Worm (Caenorhabditis elegans) whole organism, L3 larva: Measurements from ENCODE around the gene F09C12.2.
A peak's percentile ranks its signal among the peaks of the same experiment; 100 is the strongest.

Experiments
- R02D3.7 ChIP-seq: fragments of 150-350 bp; optimal IDR thresholded peaks from 2 replicates; lab custom pipeline; 2014; ENCODE audit warnings: missing biosample characterization, missing genetic modification characterization
- ZK546.5 ChIP-seq: sonication (generic microtip); optimal IDR thresholded peaks from 2 replicates; lab custom pipeline; 2017; ENCODE audit warnings: missing biosample characterization, missing genetic modification characterization
- ama-1 ChIP-seq: fragments of 150-350 bp; optimal IDR thresholded peaks from 2 replicates; lab custom pipeline; 2018
- ceh-16 ChIP-seq: sonication (generic microtip); optimal IDR thresholded peaks from 2 replicates; lab custom pipeline; 2017; ENCODE audit warnings: missing biosample characterization, missing genetic modification characterization
- ceh-28 ChIP-seq: fragments of 150-350 bp; optimal IDR thresholded peaks from 2 replicates; lab custom pipeline; 2014; ENCODE audit warnings: missing biosample characterization, missing genetic modification reagents, missing genetic modification characterization
- daf-12 ChIP-seq: fragments of 150-350 bp; optimal IDR thresholded peaks from 2 replicates; lab custom pipeline; 2014; ENCODE audit warnings: missing biosample characterization, missing genetic modification reagents, missing genetic modification characterization
- egl-27 ChIP-seq: sonication (generic microtip); optimal IDR thresholded peaks from 4 replicates; lab custom pipeline; 2017; ENCODE audit warnings: missing biosample characterization, missing genetic modification reagents, missing genetic modification characterization
- egl-5 ChIP-seq: fragments of 150-350 bp; optimal IDR thresholded peaks from 2 replicates; lab custom pipeline; 2017; ENCODE audit warnings: missing biosample characterization, missing genetic modification reagents, missing genetic modification characterization, inconsistent platforms
- elt-1 ChIP-seq: fragments of 150-350 bp; optimal IDR thresholded peaks from 2 replicates; lab custom pipeline; 2014; ENCODE audit warnings: missing biosample characterization, missing genetic modification characterization
- elt-2 ChIP-seq: sonication (generic microtip); optimal IDR thresholded peaks from 2 replicates; lab custom pipeline; 2016; ENCODE audit warnings: missing genetic modification reagents, mild to moderate bottlenecking, missing genetic modification characterization, missing compliant biosample characterization
- elt-3 ChIP-seq, 3 experiments: fragments of 150-350 bp in 1 of 3; sonication (generic microtip) in 2 of 3; optimal IDR thresholded peaks; 2 replicates in 2 of 3; 4 replicates in 1 of 3; lab custom pipeline; 2014 to 2017; ENCODE audit warnings: missing biosample characterization in 3 of 3, missing genetic modification characterization in 3 of 3
- eor-1 ChIP-seq, 2 experiments: fragments of 150-350 bp; optimal IDR thresholded peaks; 2 replicates each; lab custom pipeline; 2014 to 2018; ENCODE audit warnings: missing biosample characterization in 2 of 2, missing genetic modification characterization in 2 of 2
- fkh-10 ChIP-seq: sonication (generic microtip); optimal IDR thresholded peaks from 2 replicates; lab custom pipeline; 2017; ENCODE audit warnings: missing biosample characterization, missing genetic modification reagents, missing genetic modification characterization
- fkh-2 ChIP-seq: fragments of 150-350 bp; optimal IDR thresholded peaks from 2 replicates; lab custom pipeline; 2014; ENCODE audit warnings: missing biosample characterization, missing genetic modification reagents, missing genetic modification characterization
- fos-1 ChIP-seq: fragments of 150-350 bp; optimal IDR thresholded peaks from 2 replicates; lab custom pipeline; 2014; ENCODE audit warnings: missing biosample characterization, missing genetic modification characterization
- hmg-11 ChIP-seq: sonication (generic microtip); optimal IDR thresholded peaks from 2 replicates; lab custom pipeline; 2016; ENCODE audit warnings: missing genetic modification characterization, missing compliant biosample characterization
- jun-1 ChIP-seq: fragments of 150-350 bp; optimal IDR thresholded peaks from 2 replicates; lab custom pipeline; 2014; ENCODE audit warnings: missing biosample characterization, missing genetic modification reagents, missing genetic modification characterization
- lin-15B ChIP-seq: fragments of 150-350 bp; optimal IDR thresholded peaks from 2 replicates; lab custom pipeline; 2014; ENCODE audit warnings: missing biosample characterization, missing genetic modification characterization
- lin-39 ChIP-seq: fragments of 150-350 bp; optimal IDR thresholded peaks from 2 replicates; lab custom pipeline; 2018; ENCODE audit warnings: missing biosample characterization, missing genetic modification reagents, missing genetic modification characterization
- lsy-12 ChIP-seq: sonication (generic microtip); optimal IDR thresholded peaks from 2 replicates; lab custom pipeline; 2016; ENCODE audit warnings: mild to moderate bottlenecking, missing genetic modification characterization, missing compliant biosample characterization
- nfya-1 ChIP-seq: sonication (generic microtip); optimal IDR thresholded peaks from 2 replicates; lab custom pipeline; 2017; ENCODE audit warnings: missing genetic modification characterization, mild to moderate bottlenecking, missing compliant biosample characterization, antibody characterized with exemption, moderate library complexity; ENCODE audit not compliant: insufficient read depth
- nhr-12 ChIP-seq: fragments of 150-350 bp; optimal IDR thresholded peaks from 2 replicates; lab custom pipeline; 2014; ENCODE audit warnings: missing biosample characterization, missing genetic modification characterization
- nhr-23 ChIP-seq: fragments of 150-350 bp; optimal IDR thresholded peaks from 2 replicates; lab custom pipeline; 2014; ENCODE audit warnings: missing biosample characterization, missing genetic modification reagents, missing genetic modification characterization
- nhr-25 ChIP-seq: sonication (generic microtip); optimal IDR thresholded peaks from 2 replicates; lab custom pipeline; 2017; ENCODE audit warnings: missing biosample characterization, missing genetic modification characterization
- nhr-28 ChIP-seq: fragments of 150-350 bp; optimal IDR thresholded peaks from 2 replicates; lab custom pipeline; 2014; ENCODE audit warnings: missing biosample characterization, missing genetic modification characterization
- nhr-43 ChIP-seq: sonication (generic microtip); optimal IDR thresholded peaks from 2 replicates; lab custom pipeline; 2016; ENCODE audit warnings: mild to moderate bottlenecking, missing genetic modification characterization, missing compliant biosample characterization; ENCODE audit not compliant: poor library complexity, severe bottlenecking
- nhr-67 ChIP-seq: fragments of 150-350 bp; optimal IDR thresholded peaks from 2 replicates; lab custom pipeline; 2014; ENCODE audit warnings: missing biosample characterization, missing genetic modification characterization
- nhr-76 ChIP-seq: fragments of 150-350 bp; sonication (generic microtip); optimal IDR thresholded peaks from 5 replicates; lab custom pipeline; 2014; ENCODE audit warnings: missing biosample characterization, missing genetic modification characterization
- nhr-77 ChIP-seq: fragments of 150-350 bp; optimal IDR thresholded peaks from 2 replicates; lab custom pipeline; 2014; ENCODE audit warnings: missing biosample characterization, missing genetic modification characterization
- pha-4 ChIP-seq: fragments of 150-350 bp; optimal IDR thresholded peaks from 2 replicates; lab custom pipeline; 2014; ENCODE audit warnings: missing biosample characterization, missing genetic modification reagents, missing genetic modification characterization
- pqm-1 ChIP-seq: fragments of 150-350 bp; optimal IDR thresholded peaks from 2 replicates; lab custom pipeline; 2017; ENCODE audit warnings: missing biosample characterization, missing genetic modification characterization, inconsistent platforms
- skn-1 ChIP-seq: fragments of 150-350 bp; optimal IDR thresholded peaks from 2 replicates; lab custom pipeline; 2014; ENCODE audit warnings: missing biosample characterization, missing genetic modification characterization
- snpc-4 ChIP-seq: fragments of 150-350 bp; optimal IDR thresholded peaks from 2 replicates; lab custom pipeline; 2014; ENCODE audit warnings: missing biosample characterization, missing genetic modification characterization
- tbx-2 ChIP-seq: sonication (generic microtip); optimal IDR thresholded peaks from 2 replicates; lab custom pipeline; 2016; ENCODE audit warnings: mild to moderate bottlenecking, missing genetic modification characterization, missing compliant biosample characterization
- unc-39 ChIP-seq: sonication (generic microtip); optimal IDR thresholded peaks from 4 replicates; lab custom pipeline; 2017; ENCODE audit warnings: missing biosample characterization, missing genetic modification characterization
- unc-62 ChIP-seq: fragments of 150-350 bp; sonication (generic microtip); optimal IDR thresholded peaks from 4 replicates; lab custom pipeline; 2014; ENCODE audit warnings: missing biosample characterization, missing genetic modification reagents, missing genetic modification characterization
- zag-1 ChIP-seq: fragments of 150-350 bp; optimal IDR thresholded peaks from 2 replicates; lab custom pipeline; 2014; ENCODE audit warnings: missing biosample characterization, missing genetic modification characterization

F09C12.2 gene

ce11 chrII:5109693-5110092, at the start of gene F09C12.2:
TSS of gene F09C12.2 (plus strand) at chrII:5110012.
- TF ChIP-seq jun-1 (tag; lab: Kevin White, UChicago), result peak; percentile 36
- peak; percentile 38 for TF ChIP-seq pqm-1 (tag; lab: Kevin White, UChicago)
- peak; percentile 80 for TF ChIP-seq elt-2 (tag; lab: Kevin White, UChicago)
- TF ChIP-seq pha-4 (tag; lab: Kevin White, UChicago), result peak; percentile 38
- TF ChIP-seq elt-1 (tag; lab: Kevin White, UChicago), result no peak
- no peak for TF ChIP-seq ceh-28 (tag; lab: Kevin White, UChicago)
- no peak for TF ChIP-seq elt-3 (tag; optimal IDR thresholded peaks at IDR 0.05; lab: Kevin White, UChicago)
- no peak for TF ChIP-seq nhr-28 (tag; lab: Kevin White, UChicago)

- TF ChIP-seq nhr-76 (tag; lab: Kevin White, UChicago) (no peak), R02D3.7 (no peak), hmg-11 (tag; lab: Kevin White, UChicago) (no peak), daf-12 (no peak), ceh-16 (tag; lab: Kevin White, UChicago) (no peak), jun-1 (tag; lab: Kevin White, UChicago) (no peak), fkh-10 (GFP tag; lab: Kevin White, UChicago) (no peak), lin-15B (no peak), ceh-28 (tag; lab: Kevin White, UChicago) (no peak), ama-1 (no peak), skn-1 (tag; lab: Kevin White, UChicago) (no peak), nhr-43 (tag; lab: Kevin White, UChicago) (no peak), egl-5 (tag; lab: Kevin White, UChicago) (no peak), lsy-12 (no peak)
Observed at ce11 chrII:5060719-5061118, 49.1 kb upstream of the F09C12.2 start, which contains the start of gene pho-12. TSS of gene pho-12 (minus strand) at chrII:5060819.

ce11 chrII:5061794-5062368, 47.9 kb upstream of the F09C12.2 start, which contains the start of gene smc-5:
TSS of gene smc-5 (plus strand) at chrII:5062125.
- peak; percentile 13 for TF ChIP-seq fkh-10 (GFP tag; lab: Kevin White, UChicago)
- no peak for TF ChIP-seq egl-27
- peak; percentile 80 for TF ChIP-seq nhr-23 (tag; lab: Kevin White, UChicago)
- TF ChIP-seq fkh-2 (tag; lab: Kevin White, UChicago), result no peak
- peak; percentile 74 for TF ChIP-seq egl-5 (tag; lab: Kevin White, UChicago)
- TF ChIP-seq R02D3.7, result peak; percentile 23
- TF ChIP-seq pqm-1 (tag; lab: Kevin White, UChicago), result peak; percentile 36
- no peak for TF ChIP-seq elt-3 (tag; optimal IDR thresholded peaks at IDR 0.05; lab: Kevin White, UChicago)
- no peak for TF ChIP-seq pha-4 (tag; lab: Kevin White, UChicago)
- TF ChIP-seq nhr-67, result no peak
- peak; percentile 57 for TF ChIP-seq skn-1 (tag; lab: Kevin White, UChicago)
- no peak for TF ChIP-seq ceh-28 (tag; lab: Kevin White, UChicago)
- peak; percentile 90 for TF ChIP-seq lin-15B
- TF ChIP-seq nfya-1 (tag; lab: Kevin White, UChicago), result peak; percentile 81
- no peak for TF ChIP-seq zag-1 (tag; lab: Kevin White, UChicago)
- peak; percentile 51 for TF ChIP-seq nhr-43 (tag; lab: Kevin White, UChicago)
- TF ChIP-seq lin-39, result peak; percentile 16
- TF ChIP-seq nhr-12 (tag; lab: Kevin White, UChicago), result no peak
- peak; percentile 86 for TF ChIP-seq snpc-4 (tag; lab: Kevin White, UChicago)
- no peak for TF ChIP-seq nhr-25
- TF ChIP-seq jun-1 (tag; lab: Kevin White, UChicago), result peak; percentile 2

DNA sequence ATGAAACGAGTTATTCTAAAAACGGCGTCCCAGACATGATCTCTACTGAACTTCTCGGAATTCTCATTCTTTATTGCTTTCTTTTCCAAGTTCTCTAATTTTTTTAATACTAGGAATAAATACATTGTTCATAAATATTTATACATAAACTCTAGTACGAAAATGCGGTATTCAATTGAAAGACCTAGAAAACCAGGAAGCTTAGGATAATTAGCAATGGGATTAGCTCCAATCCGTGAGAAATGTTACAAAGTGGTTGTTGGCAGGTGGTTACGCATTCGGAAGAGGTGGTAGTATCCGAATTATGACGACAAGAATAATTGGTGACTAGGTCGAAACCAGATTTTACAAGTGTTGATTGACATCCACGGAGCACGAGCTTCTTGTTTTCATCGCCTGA, 42.8 kb upstream of the F09C12.2 start:
- TF ChIP-seq lsy-12, result no peak
- TF ChIP-seq ZK546.5 (tag; lab: Kevin White, UChicago), result no peak
- no peak for TF ChIP-seq tbx-2 (tag; lab: Kevin White, UChicago)
- TF ChIP-seq unc-39, result no peak
- no peak for TF ChIP-seq fkh-10 (GFP tag; lab: Kevin White, UChicago)
- TF ChIP-seq lin-15B, result no peak
- TF ChIP-seq nhr-77 (tag; lab: Kevin White, UChicago), result no peak
- TF ChIP-seq nhr-43 (tag; lab: Kevin White, UChicago), result no peak
- no peak for TF ChIP-seq nfya-1 (tag; lab: Kevin White, UChicago)
- TF ChIP-seq fos-1 (tag; lab: Kevin White, UChicago), result no peak
- TF ChIP-seq ceh-16 (tag; lab: Kevin White, UChicago), result no peak
- TF ChIP-seq eor-1 (tag; optimal IDR thresholded peaks at IDR 0.05; lab: Kevin White, UChicago), result no peak
- no peak for TF ChIP-seq daf-12
- no peak for TF ChIP-seq egl-27
- TF ChIP-seq nhr-12 (tag; lab: Kevin White, UChicago), result no peak
- no peak for TF ChIP-seq unc-62 (GFP tag; lab: Kevin White, UChicago)
- no peak for TF ChIP-seq R02D3.7
- no peak for TF ChIP-seq nhr-23 (tag; lab: Kevin White, UChicago)
